Worm (Caenorhabditis elegans) whole organism, mixed stage, embryonic: ENCODE results near the gene Y51H7BR.4.
A peak's percentile ranks its signal among the peaks of the same experiment; 100 is the strongest.

Experiments
- M03D4.4 ChIP-seq: sonication (generic microtip); optimal IDR thresholded peaks from 2 replicates; lab custom pipeline; 2017; ENCODE audit warnings: mild to moderate bottlenecking, missing genetic modification characterization, missing compliant biosample characterization
- bed-3 ChIP-seq: fragments of 200-800 bp; sonication (Bioruptor generic); optimal IDR thresholded peaks from 3 replicates; lab custom pipeline; 2018; ENCODE audit warnings: mild to moderate bottlenecking, missing genetic modification characterization, moderate library complexity, missing compliant biosample characterization
- blmp-1 ChIP-seq: fragments of 150-350 bp; optimal IDR thresholded peaks from 2 replicates; lab custom pipeline; 2014; ENCODE audit warnings: missing biosample characterization, missing genetic modification characterization
- ceh-39 ChIP-seq: fragments of 150-350 bp; optimal IDR thresholded peaks from 2 replicates; lab custom pipeline; 2014; ENCODE audit warnings: missing biosample characterization, missing genetic modification characterization
- ces-1 ChIP-seq: fragments of 150-350 bp; optimal IDR thresholded peaks from 2 replicates; lab custom pipeline; 2014; ENCODE audit warnings: missing biosample characterization, missing genetic modification reagents, missing genetic modification characterization
- cnd-1 ChIP-seq: fragments of 200-800 bp; sonication (Bioruptor generic); optimal IDR thresholded peaks from 2 replicates; lab custom pipeline; 2018; ENCODE audit warnings: mild to moderate bottlenecking, missing genetic modification characterization, missing compliant biosample characterization
- elt-1 ChIP-seq: sonication (generic microtip); optimal IDR thresholded peaks from 2 replicates; lab custom pipeline; 2017; ENCODE audit warnings: missing genetic modification characterization, mild to moderate bottlenecking, missing compliant biosample characterization, antibody characterized with exemption, moderate library complexity, borderline replicate concordance; ENCODE audit not compliant: insufficient read depth
- elt-3 ChIP-seq: fragments of 150-350 bp; optimal IDR thresholded peaks from 2 replicates; lab custom pipeline; 2014; ENCODE audit warnings: missing biosample characterization, missing genetic modification characterization
- flh-1 ChIP-seq: fragments of 200-800 bp; sonication (Bioruptor generic); optimal IDR thresholded peaks from 2 replicates; lab custom pipeline; 2018; ENCODE audit warnings: mild to moderate bottlenecking, missing genetic modification characterization, moderate library complexity, missing compliant biosample characterization
- ham-2 ChIP-seq: fragments of 200-800 bp; sonication (Bioruptor generic); optimal IDR thresholded peaks from 2 replicates; lab custom pipeline; 2018; ENCODE audit warnings: mild to moderate bottlenecking, missing genetic modification characterization, missing compliant biosample characterization
- hlh-1 ChIP-seq: fragments of 150-350 bp; optimal IDR thresholded peaks from 2 replicates; lab custom pipeline; 2014; ENCODE audit warnings: missing biosample characterization, missing genetic modification reagents, missing genetic modification characterization
- lin-13 ChIP-seq: fragments of 150-350 bp; optimal IDR thresholded peaks from 2 replicates; lab custom pipeline; 2014; ENCODE audit warnings: missing biosample characterization, missing genetic modification characterization
- lin-32 ChIP-seq: fragments of 200-800 bp; sonication (Bioruptor generic); optimal IDR thresholded peaks from 2 replicates; lab custom pipeline; 2018; ENCODE audit warnings: mild to moderate bottlenecking, missing genetic modification characterization, missing compliant biosample characterization
- lsy-2 ChIP-seq: fragments of 150-350 bp; optimal IDR thresholded peaks from 2 replicates; lab custom pipeline; 2014; ENCODE audit warnings: missing biosample characterization, missing genetic modification characterization
- mab-5 ChIP-seq: fragments of 150-350 bp; optimal IDR thresholded peaks from 2 replicates; lab custom pipeline; 2014; ENCODE audit warnings: missing biosample characterization, missing genetic modification characterization
- mep-1 ChIP-seq: fragments of 150-350 bp; optimal IDR thresholded peaks from 2 replicates; lab custom pipeline; 2017; ENCODE audit warnings: missing biosample characterization, missing genetic modification reagents, missing genetic modification characterization, inconsistent platforms
- nhr-2 ChIP-seq: fragments of 150-350 bp; optimal IDR thresholded peaks from 2 replicates; lab custom pipeline; 2014; ENCODE audit warnings: missing biosample characterization, missing genetic modification characterization
- nhr-237 ChIP-seq: fragments of 150-350 bp; optimal IDR thresholded peaks from 2 replicates; lab custom pipeline; 2014; ENCODE audit warnings: missing biosample characterization, missing genetic modification characterization
- nhr-28 ChIP-seq: fragments of 150-350 bp; optimal IDR thresholded peaks from 2 replicates; lab custom pipeline; 2014; ENCODE audit warnings: missing biosample characterization, missing genetic modification characterization
- nhr-76 ChIP-seq: sonication (generic microtip); optimal IDR thresholded peaks from 2 replicates; lab custom pipeline; 2017; ENCODE audit warnings: missing biosample characterization, missing genetic modification characterization
- pha-4 ChIP-seq: fragments of 150-350 bp; optimal IDR thresholded peaks from 2 replicates; lab custom pipeline; 2018; ENCODE audit warnings: missing biosample characterization, missing genetic modification reagents, missing genetic modification characterization
- snpc-4 ChIP-seq: fragments of 150-350 bp; optimal IDR thresholded peaks from 2 replicates; lab custom pipeline; 2014; ENCODE audit warnings: missing biosample characterization, missing genetic modification characterization
- tbx-8 ChIP-seq: fragments of 200-800 bp; sonication (Bioruptor generic); optimal IDR thresholded peaks from 2 replicates; lab custom pipeline; 2018; ENCODE audit warnings: mild to moderate bottlenecking, missing genetic modification characterization, moderate library complexity, missing compliant biosample characterization
- unc-39 ChIP-seq: fragments of 150-350 bp; optimal IDR thresholded peaks from 2 replicates; lab custom pipeline; 2014; ENCODE audit warnings: missing biosample characterization, missing genetic modification characterization
- unc-62 ChIP-seq: fragments of 150-350 bp; optimal IDR thresholded peaks from 2 replicates; lab custom pipeline; 2014; ENCODE audit warnings: missing biosample characterization, missing genetic modification reagents, missing genetic modification characterization
- zip-8 ChIP-seq: fragments of 150-350 bp; optimal IDR thresholded peaks from 2 replicates; lab custom pipeline; 2014; ENCODE audit warnings: missing biosample characterization, missing genetic modification characterization
- ztf-11 ChIP-seq: fragments of 150-350 bp; optimal IDR thresholded peaks from 2 replicates; lab custom pipeline; 2014; ENCODE audit warnings: missing biosample characterization, missing genetic modification characterization

The Y51H7BR.4 gene

DNA sequence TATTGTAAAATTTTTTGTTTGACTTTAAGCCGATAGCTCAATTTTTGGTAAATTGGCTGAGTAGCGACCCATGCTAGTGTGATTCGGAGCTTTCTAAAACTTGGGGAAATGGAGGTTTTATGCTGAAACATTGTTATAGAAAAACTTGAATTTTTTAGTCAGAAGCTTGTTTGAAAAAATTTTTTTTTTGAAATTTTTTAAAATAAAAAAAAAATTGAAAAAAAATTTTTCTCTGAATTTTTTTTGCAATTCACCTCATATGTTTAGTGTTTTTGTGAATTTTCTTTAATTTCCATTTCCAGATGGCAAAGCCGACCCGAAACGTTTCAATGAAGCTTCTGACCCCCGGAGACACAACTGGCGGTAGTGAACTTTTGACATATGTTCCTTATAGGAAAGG, at the start of gene Y51H7BR.4:
Y51H7BR.4 (plus strand) TSS at position 301 of the 400 bp plus-strand sequence.
- TF ChIP-seq ces-1 (GFP tag; lab: Kevin White, UChicago): no peak
- TF ChIP-seq unc-39 (tag; lab: Kevin White, UChicago): no peak
- TF ChIP-seq lsy-2 (tag; lab: Kevin White, UChicago): no peak
- TF ChIP-seq M03D4.4 (tag; lab: Kevin White, UChicago): no peak

DNA sequence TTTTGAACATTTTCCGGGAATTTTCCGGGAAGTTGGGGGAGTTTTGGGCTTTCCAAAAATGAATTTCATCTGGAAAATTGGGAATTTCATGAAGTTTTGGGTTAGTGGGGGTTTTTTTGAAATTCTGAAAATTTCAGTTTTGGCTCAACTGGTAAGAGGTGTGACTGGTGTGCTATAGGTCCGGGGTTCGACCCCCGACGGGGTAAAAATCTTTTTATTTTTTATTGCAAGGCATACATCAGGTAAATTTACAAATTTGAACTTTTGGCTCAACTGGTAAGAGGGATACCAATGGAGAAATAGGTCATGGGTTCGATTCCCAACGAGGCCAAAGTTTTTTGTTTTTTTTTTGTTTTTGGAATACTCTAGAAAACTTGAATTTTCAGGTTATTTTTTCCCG, 47.5 kb upstream of the Y51H7BR.4 start:
- TF ChIP-seq lin-32 (GFP tag; lab: Kevin White, UChicago) (no peak), hlh-1 (tag; lab: Kevin White, UChicago) (no peak), mep-1 (tag; lab: Kevin White, UChicago) (no peak), nhr-237 (tag; lab: Kevin White, UChicago) (no peak), nhr-28 (no peak)
- TF ChIP-seq, all 35 proteins: peak for 0

DNA sequence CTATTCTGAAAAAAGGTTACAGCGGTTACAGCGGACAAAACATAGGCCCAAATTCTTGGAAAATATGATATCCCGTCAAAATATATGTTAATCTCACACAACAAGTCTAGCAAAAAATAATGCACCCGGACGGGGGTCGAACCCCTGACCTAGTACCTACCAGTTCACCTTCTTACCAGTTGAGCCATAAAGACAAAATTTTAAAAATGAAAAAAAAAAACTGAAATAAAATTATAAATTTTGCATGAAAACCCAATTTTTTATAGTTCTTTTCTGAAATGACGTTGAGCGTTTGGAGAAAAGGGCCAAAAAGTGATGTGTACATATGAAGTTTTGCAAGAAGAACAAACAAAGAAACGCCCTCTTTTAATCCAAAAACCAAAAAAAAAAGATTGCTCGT, 46.7 kb upstream of the Y51H7BR.4 start:
- TF ChIP-seq unc-39 (tag; lab: Kevin White, UChicago) (no peak), mep-1 (tag; lab: Kevin White, UChicago) (no peak), ceh-39 (tag; lab: Kevin White, UChicago) (no peak), lin-32 (GFP tag; lab: Kevin White, UChicago) (no peak), pha-4 (tag; lab: Kevin White, UChicago) (no peak), tbx-8 (GFP tag; lab: Kevin White, UChicago) (no peak), nhr-2 (tag; lab: Kevin White, UChicago) (no peak), M03D4.4 (tag; lab: Kevin White, UChicago) (no peak), lin-13 (no peak), snpc-4 (tag; lab: Kevin White, UChicago) (no peak), nhr-237 (tag; lab: Kevin White, UChicago) (no peak), lsy-2 (tag; lab: Kevin White, UChicago) (no peak), mab-5 (tag; lab: Kevin White, UChicago) (no peak), elt-3 (tag; lab: Kevin White, UChicago) (no peak), elt-1 (tag; lab: Kevin White, UChicago) (no peak), nhr-76 (tag; lab: Kevin White, UChicago) (no peak), bed-3 (GFP tag; lab: Kevin White, UChicago) (no peak)

DNA sequence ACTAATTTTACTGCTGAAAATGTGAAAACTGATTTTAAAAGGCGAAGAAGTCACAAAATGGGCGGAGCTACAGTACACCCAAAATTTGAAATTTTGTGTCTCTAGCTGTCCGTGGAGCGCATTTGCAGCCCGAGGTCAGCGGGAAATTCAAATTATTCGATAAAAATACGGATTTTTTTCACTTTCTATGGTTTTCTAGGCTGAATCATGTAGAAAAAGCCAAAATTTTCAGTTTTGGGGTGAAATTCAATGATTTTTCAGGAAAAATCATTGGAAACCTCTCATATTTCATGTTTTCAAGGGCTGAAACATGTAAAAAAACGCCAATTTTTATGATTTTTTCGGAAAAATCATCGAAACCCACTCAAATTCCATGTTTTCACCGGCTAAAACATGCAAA, 38.3 kb upstream of the Y51H7BR.4 start:
- no peak for TF ChIP-seq flh-1 (GFP tag; lab: Kevin White, UChicago)
- TF ChIP-seq blmp-1 (tag; lab: Kevin White, UChicago): no peak
- no peak for TF ChIP-seq zip-8 (tag; lab: Kevin White, UChicago)
- TF ChIP-seq elt-1 (tag; lab: Kevin White, UChicago): no peak
- TF ChIP-seq ham-2 (GFP tag; lab: Kevin White, UChicago): no peak
- TF ChIP-seq ceh-39 (tag; lab: Kevin White, UChicago): no peak
- TF ChIP-seq M03D4.4 (tag; lab: Kevin White, UChicago): no peak
- TF ChIP-seq, all 35 proteins: peak for 0

DNA sequence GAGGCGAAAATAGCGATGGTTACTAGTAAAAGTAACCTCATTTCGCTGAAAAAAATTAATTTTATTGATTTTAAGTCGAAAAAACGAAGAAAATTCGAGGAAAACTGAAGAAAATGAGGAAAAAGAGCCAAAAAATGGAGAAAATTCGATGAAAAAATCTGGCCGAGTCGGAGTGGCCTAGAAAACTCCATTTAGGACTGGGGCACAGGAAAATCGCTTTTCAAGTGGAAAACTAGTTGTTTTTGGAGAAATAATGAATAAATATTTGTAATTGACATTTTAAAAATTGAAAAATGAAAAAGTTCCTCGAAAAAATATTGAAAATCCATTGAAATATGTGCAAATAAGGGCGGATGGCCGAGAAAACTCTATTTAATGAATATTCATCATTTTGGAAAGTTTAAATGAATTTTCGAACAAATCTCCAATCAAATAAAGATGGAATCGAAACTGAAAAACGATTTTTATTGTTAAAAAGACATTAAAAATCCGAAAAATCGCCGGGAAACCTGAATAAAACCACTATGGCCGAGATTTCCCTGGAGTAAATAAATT, 28.8 kb upstream of the Y51H7BR.4 start, which contains the start of gene emc-1:
emc-1 (minus strand) TSS at position 45 of the 555 bp plus-strand sequence.
- TF ChIP-seq tbx-8 (GFP tag; lab: Kevin White, UChicago): no peak
- TF ChIP-seq cnd-1: no peak
- TF ChIP-seq ces-1 (GFP tag; lab: Kevin White, UChicago): peak; percentile 75
- TF ChIP-seq flh-1 (GFP tag; lab: Kevin White, UChicago): no peak
- TF ChIP-seq lin-13: no peak
- TF ChIP-seq ztf-11 (tag; lab: Kevin White, UChicago): no peak

DNA sequence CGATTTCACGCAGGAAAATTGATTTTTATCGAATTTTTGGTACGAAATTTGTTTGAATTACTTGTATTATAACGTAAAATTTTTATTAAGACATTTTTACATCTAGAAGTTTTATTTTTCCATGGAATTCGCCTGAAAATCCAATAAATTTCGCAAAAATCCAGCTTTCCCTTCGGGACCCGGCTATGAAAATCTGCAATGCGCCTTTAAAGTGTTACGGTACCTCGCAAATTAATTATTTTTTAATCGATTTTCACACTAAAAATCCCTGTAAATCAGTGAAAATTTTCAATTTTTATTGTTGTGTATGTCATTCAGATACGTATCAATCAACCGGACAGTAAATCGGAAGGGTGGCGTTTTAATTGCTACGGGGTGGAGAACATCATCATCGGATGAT, 28.2 kb upstream of the Y51H7BR.4 start:
- no peak for TF ChIP-seq ceh-39 (tag; lab: Kevin White, UChicago)
- peak; percentile 9 for TF ChIP-seq unc-62 (GFP tag; lab: Kevin White, UChicago)
- TF ChIP-seq, all 35 proteins: peak for 1
